Fruit fly (Drosophila melanogaster) whole organism: ENCODE results near the gene CG31832.

Source experiments
- CG8478 ChIP-seq: fragments of >200 bp; optimal IDR thresholded peaks from 2 replicates; lab custom pipeline; 2018; ENCODE audit warnings: inconsistent platforms
- EcR ChIP-seq, 2 experiments: fragments of >200 bp; optimal IDR thresholded peaks; 2 replicates each; lab custom pipeline; 2017; ENCODE audit warnings: missing biosample characterization in 2 of 2, missing genetic modification characterization in 2 of 2, missing genetic modification reagents in 2 of 2
- pan ChIP-seq: fragments of >200 bp; optimal IDR thresholded peaks from 2 replicates; lab custom pipeline; 2017
- usp ChIP-seq: fragments of >200 bp; optimal IDR thresholded peaks from 2 replicates; lab custom pipeline; 2017; ENCODE audit warnings: missing biosample characterization, missing genetic modification characterization, mixed read lengths

dm6 chr2L:15000360-15000759 is 31.2 kb downstream of the CG31832 start:
- TF ChIP-seq pan (lab: Kevin White, UChicago) (no peak), usp (GFP tag; lab: Kevin White, UChicago) (no peak), CG8478 (lab: Kevin White, UChicago) (no peak), EcR (GFP tag; optimal IDR thresholded peaks at IDR 0.05; lab: Kevin White, UChicago) (no peak)
